Worm (Caenorhabditis elegans) whole organism, L2 larva: ENCODE results near the gene T07C12.10.

Experiments used
- F13H6.1 ChIP-seq: sonication (generic microtip); optimal IDR thresholded peaks from 2 replicates; lab custom pipeline; 2016; ENCODE audit warnings: missing genetic modification characterization, missing compliant biosample characterization
- Y55F3AM.14 ChIP-seq: fragments of 200-800 bp; sonication (Bioruptor generic); optimal IDR thresholded peaks from 2 replicates; lab custom pipeline; 2018; ENCODE audit warnings: mild to moderate bottlenecking, missing genetic modification characterization, missing compliant biosample characterization
- alr-1 ChIP-seq: fragments of 150-350 bp; optimal IDR thresholded peaks from 2 replicates; lab custom pipeline; 2014; ENCODE audit warnings: missing biosample characterization, missing genetic modification characterization
- aly-2 ChIP-seq: fragments of 150-350 bp; optimal IDR thresholded peaks from 2 replicates; lab custom pipeline; 2014; ENCODE audit warnings: missing biosample characterization, missing genetic modification characterization
- ama-1 ChIP-seq: fragments of 150-350 bp; optimal IDR thresholded peaks from 2 replicates; lab custom pipeline; 2018; ENCODE audit warnings: inconsistent platforms
- blmp-1 ChIP-seq: sonication (generic microtip); optimal IDR thresholded peaks from 2 replicates; lab custom pipeline; 2017; ENCODE audit warnings: missing genetic modification characterization, mild to moderate bottlenecking, missing compliant biosample characterization, antibody characterized with exemption, moderate library complexity; ENCODE audit not compliant: insufficient read depth
- ceh-16 ChIP-seq: fragments of 150-350 bp; optimal IDR thresholded peaks from 2 replicates; lab custom pipeline; 2014; ENCODE audit warnings: missing biosample characterization, missing genetic modification characterization
- crh-2 ChIP-seq: sonication (generic microtip); optimal IDR thresholded peaks from 2 replicates; lab custom pipeline; 2017; ENCODE audit warnings: missing biosample characterization, missing genetic modification characterization
- egl-27 ChIP-seq: sonication (generic microtip); optimal IDR thresholded peaks from 3 replicates; lab custom pipeline; 2017; ENCODE audit warnings: missing biosample characterization, missing genetic modification reagents, missing genetic modification characterization
- elt-1 ChIP-seq: fragments of 150-350 bp; optimal IDR thresholded peaks from 2 replicates; lab custom pipeline; 2014; ENCODE audit warnings: missing biosample characterization, missing genetic modification characterization
- elt-3 ChIP-seq: sonication (generic microtip); optimal IDR thresholded peaks from 2 replicates; lab custom pipeline; 2017; ENCODE audit warnings: missing biosample characterization, missing genetic modification characterization
- fos-1 ChIP-seq: fragments of 150-350 bp; optimal IDR thresholded peaks from 2 replicates; lab custom pipeline; 2014; ENCODE audit warnings: missing biosample characterization, missing genetic modification characterization
- gmeb-1 ChIP-seq: fragments of 150-350 bp; optimal IDR thresholded peaks from 2 replicates; lab custom pipeline; 2014; ENCODE audit warnings: missing biosample characterization, missing genetic modification characterization
- lin-11 ChIP-seq: fragments of 150-350 bp; sonication (generic microtip); optimal IDR thresholded peaks from 2 replicates; lab custom pipeline; 2014; ENCODE audit warnings: missing biosample characterization, missing genetic modification characterization, inconsistent platforms, mixed read lengths
- lin-13 ChIP-seq: fragments of 150-350 bp; optimal IDR thresholded peaks from 2 replicates; lab custom pipeline; 2014; ENCODE audit warnings: missing biosample characterization, missing genetic modification reagents, missing genetic modification characterization
- lin-39 ChIP-seq: fragments of 150-350 bp; optimal IDR thresholded peaks from 2 replicates; lab custom pipeline; 2014; ENCODE audit warnings: missing biosample characterization, missing genetic modification reagents, missing genetic modification characterization
- mbf-1 ChIP-seq: sonication (generic microtip); optimal IDR thresholded peaks from 2 replicates; lab custom pipeline; 2017; ENCODE audit warnings: missing biosample characterization, missing genetic modification characterization
- mdl-1 ChIP-seq, 2 experiments: fragments of 150-350 bp in 1 of 2; sonication (generic microtip) in 1 of 2; optimal IDR thresholded peaks; 2 replicates each; lab custom pipeline; 2017; ENCODE audit warnings: missing biosample characterization in 2 of 2, missing genetic modification characterization in 2 of 2
- nhr-10 ChIP-seq: sonication (generic microtip); optimal IDR thresholded peaks from 2 replicates; lab custom pipeline; 2017; ENCODE audit warnings: missing biosample characterization, missing genetic modification characterization
- nhr-11 ChIP-seq: fragments of 150-350 bp; optimal IDR thresholded peaks from 2 replicates; lab custom pipeline; 2014; ENCODE audit warnings: missing biosample characterization, missing genetic modification characterization
- nhr-12 ChIP-seq: fragments of 150-350 bp; optimal IDR thresholded peaks from 2 replicates; lab custom pipeline; 2014; ENCODE audit warnings: missing biosample characterization, missing genetic modification characterization
- nhr-129 ChIP-seq: fragments of 150-350 bp; optimal IDR thresholded peaks from 2 replicates; lab custom pipeline; 2014; ENCODE audit warnings: missing biosample characterization, missing genetic modification characterization
- nhr-23 ChIP-seq: fragments of 150-350 bp; optimal IDR thresholded peaks from 2 replicates; lab custom pipeline; 2014; ENCODE audit warnings: missing biosample characterization, missing genetic modification reagents, missing genetic modification characterization
- nhr-237 ChIP-seq: fragments of 150-350 bp; optimal IDR thresholded peaks from 2 replicates; lab custom pipeline; 2014; ENCODE audit warnings: missing biosample characterization, missing genetic modification characterization
- nhr-25 ChIP-seq: fragments of 150-350 bp; sonication (generic microtip); optimal IDR thresholded peaks from 3 replicates; lab custom pipeline; 2014; ENCODE audit warnings: missing biosample characterization, missing genetic modification characterization
- nhr-6 ChIP-seq: fragments of 150-350 bp; optimal IDR thresholded peaks from 2 replicates; lab custom pipeline; 2014; ENCODE audit warnings: missing biosample characterization, missing genetic modification characterization
- nhr-77 ChIP-seq: fragments of 150-350 bp; optimal IDR thresholded peaks from 2 replicates; lab custom pipeline; 2014; ENCODE audit warnings: missing biosample characterization, missing genetic modification characterization
- sem-4 ChIP-seq: fragments of 150-350 bp; optimal IDR thresholded peaks from 2 replicates; lab custom pipeline; 2014; ENCODE audit warnings: missing biosample characterization, missing genetic modification reagents, missing genetic modification characterization
- skn-1 ChIP-seq: sonication (generic microtip); optimal IDR thresholded peaks from 2 replicates; lab custom pipeline; 2017; ENCODE audit warnings: missing biosample characterization, missing genetic modification characterization
- snpc-4 ChIP-seq: fragments of 150-350 bp; optimal IDR thresholded peaks from 2 replicates; lab custom pipeline; 2014; ENCODE audit warnings: missing biosample characterization, missing genetic modification characterization
- unc-39 ChIP-seq: fragments of 150-350 bp; optimal IDR thresholded peaks from 2 replicates; lab custom pipeline; 2014; ENCODE audit warnings: missing biosample characterization, missing genetic modification characterization
- unc-62 ChIP-seq: fragments of 150-350 bp; optimal IDR thresholded peaks from 2 replicates; lab custom pipeline; 2014; ENCODE audit warnings: missing biosample characterization, missing genetic modification reagents, missing genetic modification characterization
- ztf-4 ChIP-seq: fragments of 150-350 bp; optimal IDR thresholded peaks from 2 replicates; lab custom pipeline; 2014; ENCODE audit warnings: missing biosample characterization, missing genetic modification characterization

T07C12.10 gene

ce11 chrV:9958231-9958630 lies 2.0 kb downstream of the T07C12.10 start, which contains the start of gene anmt-3:
TSS of gene anmt-3 (minus strand) at chrV:9958331.
- TF ChIP-seq nhr-25 (no peak), ceh-16 (tag; lab: Kevin White, UChicago) (no peak), crh-2 (tag; lab: Kevin White, UChicago) (no peak), nhr-12 (tag; lab: Kevin White, UChicago) (no peak), F13H6.1 (tag; lab: Kevin White, UChicago) (no peak), lin-39 (no peak), gmeb-1 (tag; lab: Kevin White, UChicago) (no peak), Y55F3AM.14 (no peak)

- TF ChIP-seq nhr-10 = no peak
- TF ChIP-seq egl-27 (tag; lab: Kevin White, UChicago) = no peak
- no peak for TF ChIP-seq lin-13 (GFP tag; lab: Kevin White, UChicago)
- TF ChIP-seq ztf-4 (tag; lab: Kevin White, UChicago) = no peak
- TF ChIP-seq blmp-1 = no peak
- TF ChIP-seq elt-3 (tag; lab: Kevin White, UChicago) = no peak
- TF ChIP-seq mdl-1 (tag; optimal IDR thresholded peaks at IDR 0.05; lab: Kevin White, UChicago) = no peak
- no peak for TF ChIP-seq lin-11 (tag; lab: Kevin White, UChicago)
Measured at ce11 chrV:9952396-9952795, 7.9 kb downstream of the T07C12.10 start, which contains the start of gene mam-5. TSS of gene mam-5 (plus strand) at chrV:9952699.

- no peak for TF ChIP-seq unc-39
- TF ChIP-seq F13H6.1 (tag; lab: Kevin White, UChicago) = no peak
- TF ChIP-seq lin-39 = no peak
- no peak for TF ChIP-seq gmeb-1 (tag; lab: Kevin White, UChicago)
- TF ChIP-seq aly-2 = no peak
- TF ChIP-seq fos-1 (tag; lab: Kevin White, UChicago) = peak; percentile 56
Measured at ce11 chrV:9950861-9951260, 9.4 kb downstream of the T07C12.10 start, which contains the start of gene ttr-46. TSS of gene ttr-46 (plus strand) at chrV:9951233.

ce11 chrV:9948840-9949239 lies 11.4 kb downstream of the T07C12.10 start, which contains the start of gene nlp-58:
TSS of gene nlp-58 (minus strand) at chrV:9948940.
- TF ChIP-seq lin-13 (GFP tag; lab: Kevin White, UChicago) = no peak

- TF ChIP-seq elt-1 (tag; lab: Kevin White, UChicago) (no peak), alr-1 (no peak), ztf-4 (tag; lab: Kevin White, UChicago) (no peak), lin-39 (no peak)
Measured at ce11 chrV:9944093-9944492, 16.2 kb downstream of the T07C12.10 start, which contains the start of gene sre-28. TSS of gene sre-28 (plus strand) at chrV:9944393.

ce11 chrV:9943039-9943438 lies 17.2 kb downstream of the T07C12.10 start, which contains the start of gene fipr-12:
TSS of gene fipr-12 (plus strand) at chrV:9943339.
- TF ChIP-seq nhr-129 (tag; lab: Kevin White, UChicago) (no peak), nhr-6 (no peak)
- TF ChIP-seq, all 48 proteins: peak for 0

ce11 chrV:9937435-9937834 lies 22.8 kb downstream of the T07C12.10 start, which contains the start of gene srj-33:
TSS of gene srj-33 (minus strand) at chrV:9937535.
- TF ChIP-seq nhr-23 (tag; lab: Kevin White, UChicago) (no peak), nhr-77 (no peak), nhr-6 (no peak), lin-39 (no peak), snpc-4 (tag; lab: Kevin White, UChicago) (no peak), nhr-10 (no peak), unc-62 (GFP tag; lab: Kevin White, UChicago) (no peak), Y55F3AM.14 (no peak), ama-1 (lab: Kevin White, UChicago) (no peak), ztf-4 (tag; lab: Kevin White, UChicago) (no peak), egl-27 (tag; lab: Kevin White, UChicago) (no peak), skn-1 (tag; lab: Kevin White, UChicago) (no peak), mbf-1 (tag; lab: Kevin White, UChicago) (no peak), aly-2 (no peak), crh-2 (tag; lab: Kevin White, UChicago) (no peak), nhr-237 (tag; lab: Kevin White, UChicago) (no peak), nhr-11 (tag; lab: Kevin White, UChicago) (no peak), sem-4 (no peak), elt-1 (tag; lab: Kevin White, UChicago) (no peak), elt-3 (tag; lab: Kevin White, UChicago) (no peak)
